Worm (Caenorhabditis elegans): ENCODE measurements around the gene ppgn-1.

The ppgn-1 gene

DNA sequence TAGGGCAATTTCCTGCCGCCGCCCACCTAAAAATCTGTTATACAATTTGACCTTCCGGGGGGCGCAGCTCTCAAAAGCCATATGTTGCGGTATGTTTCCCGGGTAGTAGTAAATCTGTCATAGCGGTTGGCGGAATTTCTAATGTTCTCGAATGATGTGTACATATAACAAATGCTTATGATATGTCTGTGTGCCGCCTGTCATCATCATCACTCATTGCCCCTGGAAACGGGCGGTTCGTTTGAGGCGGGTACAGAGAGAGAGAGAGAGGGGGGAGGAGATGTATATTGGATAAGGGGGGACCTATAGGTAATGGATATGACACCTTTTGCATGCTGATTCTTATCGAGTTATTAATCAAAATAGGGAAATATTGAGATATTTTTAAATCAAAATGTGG, 52.1 kb downstream of the ppgn-1 start:
- TF ChIP-seq nhr-237 (tag; optimal IDR thresholded peaks at IDR 0.05) (no peak), unc-39 (tag; optimal IDR thresholded peaks at IDR 0.05) (no peak), flh-1 (GFP tag; optimal IDR thresholded peaks at IDR 0.05) (no peak), ceh-43 (GFP tag; optimal IDR thresholded peaks at IDR 0.05) (no peak), unc-62 (GFP tag; optimal IDR thresholded peaks at IDR 0.05) (peak; percentile 79), unc-120 (tag; optimal IDR thresholded peaks at IDR 0.05; ENCODE audit: poor library complexity, severe bottlenecking) (no peak), elt-1 (tag; optimal IDR thresholded peaks at IDR 0.05; ENCODE audit: borderline replicate concordance, insufficient read depth) (peak; percentile 66), bed-3 (GFP tag; optimal IDR thresholded peaks at IDR 0.05) (no peak), zip-8 (tag; optimal IDR thresholded peaks at IDR 0.05) (no peak), lin-13 (tag; optimal IDR thresholded peaks at IDR 0.05) (no peak), nhr-2 (tag; optimal IDR thresholded peaks at IDR 0.05) (peak; percentile 39), hlh-1 (tag; optimal IDR thresholded peaks at IDR 0.05) (peak; percentile 1)

DNA sequence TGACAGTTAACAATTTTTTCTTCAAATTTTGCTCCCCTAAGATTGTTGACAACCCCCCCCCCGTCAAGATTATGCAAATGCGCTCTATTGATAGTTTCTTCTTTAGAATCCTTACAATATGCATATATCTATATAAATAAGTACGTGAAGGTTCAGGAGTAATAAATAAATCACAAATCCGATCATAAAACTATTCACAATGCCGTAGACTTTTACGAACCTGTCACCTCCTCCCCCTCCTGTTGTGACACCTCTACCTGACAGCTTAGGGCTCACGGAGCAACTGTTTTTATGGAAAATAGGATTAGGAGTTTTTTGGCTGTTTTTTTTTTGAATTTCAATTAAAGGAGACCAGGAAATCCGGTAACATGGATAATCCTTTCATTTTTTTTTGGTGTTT, 56.6 kb downstream of the ppgn-1 start:
- TF ChIP-seq cnd-1 (tag; optimal IDR thresholded peaks at IDR 0.05) (no peak), nhr-2 (tag; optimal IDR thresholded peaks at IDR 0.05) (peak; percentile 56), elt-3 (tag; optimal IDR thresholded peaks at IDR 0.05) (no peak), hlh-1 (tag; optimal IDR thresholded peaks at IDR 0.05) (peak; percentile 11), unc-62 (GFP tag; optimal IDR thresholded peaks at IDR 0.05) (peak; percentile 75)

DNA sequence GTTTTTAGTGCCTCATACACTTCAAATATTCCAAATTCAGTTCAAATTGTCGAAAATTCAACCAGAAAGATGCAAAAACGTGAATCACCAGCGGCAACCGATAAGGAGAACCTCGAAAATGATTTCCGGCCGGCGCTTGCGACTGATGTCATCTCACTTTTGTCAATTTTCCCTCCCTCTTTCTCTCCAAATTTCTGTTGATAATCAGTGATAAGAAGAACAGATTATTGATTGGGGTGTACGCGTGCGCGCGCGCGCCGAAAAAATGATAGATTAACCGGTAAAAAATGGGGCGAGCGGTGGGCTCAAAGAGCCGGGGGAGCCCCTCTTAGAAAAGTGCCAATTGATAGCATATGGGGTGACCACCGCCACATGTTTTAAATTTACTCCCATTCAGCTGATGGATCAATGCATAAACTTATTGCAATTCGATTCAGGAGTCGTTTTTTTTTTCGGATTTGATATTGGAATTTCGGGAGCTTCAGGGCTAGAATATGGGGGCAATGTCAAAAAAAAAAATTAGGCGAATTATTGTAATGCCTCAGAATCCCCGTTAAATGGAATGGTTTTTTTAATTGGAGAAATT, 64.2 kb downstream of the ppgn-1 start:
- no peak for TF ChIP-seq ham-2 (GFP tag; optimal IDR thresholded peaks at IDR 0.05)
- TF ChIP-seq M03D4.4 (tag; optimal IDR thresholded peaks at IDR 0.05), result no peak
- TF ChIP-seq mls-2 (tag; optimal IDR thresholded peaks at IDR 0.05), result no peak
- TF ChIP-seq snpc-4 (tag; optimal IDR thresholded peaks at IDR 0.05), result no peak
- TF ChIP-seq unc-120 (tag; optimal IDR thresholded peaks at IDR 0.05; ENCODE audit: poor library complexity, severe bottlenecking), result no peak
- TF ChIP-seq ztf-11 (tag; optimal IDR thresholded peaks at IDR 0.05), result no peak

All from whole organism, mixed stage, embryonic.